Worm (Caenorhabditis elegans): Measurements from ENCODE around the gene fbxa-13.

DNA sequence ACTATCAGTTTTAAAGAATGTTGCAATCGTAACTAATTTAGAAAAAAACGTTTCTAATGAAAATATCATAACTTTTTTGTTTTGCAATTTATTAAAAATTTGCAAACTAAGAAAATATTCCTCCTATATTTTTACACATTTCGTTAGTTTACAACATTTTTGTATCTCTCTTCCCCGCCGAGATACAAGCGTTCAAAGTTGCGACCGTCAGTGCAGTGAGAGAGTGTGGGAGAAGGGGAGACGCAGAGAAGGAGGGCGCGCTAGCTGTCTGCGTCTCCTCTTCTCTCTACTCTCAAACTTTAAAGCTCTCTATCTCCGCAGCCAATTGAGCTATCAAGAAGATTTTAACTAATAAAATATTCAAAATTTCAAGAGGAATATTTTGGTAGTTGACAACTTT lies 25.3 kb downstream of the fbxa-13 start:
- TF ChIP-seq hmg-11 (tag; optimal IDR thresholded peaks at IDR 0.05) (no peak), lin-39 (tag; optimal IDR thresholded peaks at IDR 0.05) (no peak), unc-62 (GFP tag; optimal IDR thresholded peaks at IDR 0.05) (no peak)

All from whole organism, L3 larva.